Fruit fly (Drosophila melanogaster) whole organism, embryonic: ENCODE measurements around the gene Muc11A.

Experiments used
- CG1233 ChIP-seq: fragments of 200-800 bp; sonication (Bioruptor generic); optimal IDR thresholded peaks from 4 replicates; lab custom pipeline; 2018; ENCODE audit warnings: missing biosample characterization, mild to moderate bottlenecking, missing genetic modification characterization
- CG17385 ChIP-seq: fragments of 200-800 bp; sonication (Bioruptor generic); optimal IDR thresholded peaks from 3 replicates; lab custom pipeline; 2018; ENCODE audit warnings: missing biosample characterization, mild to moderate bottlenecking, missing genetic modification characterization
- CG8359 ChIP-seq: fragments of 200-800 bp; sonication (Bioruptor generic); optimal IDR thresholded peaks from 2 replicates; lab custom pipeline; 2017; ENCODE audit warnings: missing biosample characterization, mild to moderate bottlenecking, missing genetic modification characterization, borderline replicate concordance
- CG9437 ChIP-seq: fragments of 200-800 bp; sonication (Bioruptor generic); optimal IDR thresholded peaks from 2 replicates; lab custom pipeline; 2018; ENCODE audit warnings: missing biosample characterization, mild to moderate bottlenecking, missing genetic modification characterization
- CG9609 ChIP-seq: fragments of 200-800 bp; sonication (Bioruptor generic); optimal IDR thresholded peaks from 3 replicates; lab custom pipeline; 2016; ENCODE audit warnings: missing biosample characterization, missing genetic modification characterization
- HLH3B ChIP-seq: fragments of 200-800 bp; sonication (Bioruptor generic); IDR thresholded peaks from 2 replicates; pipeline ENCODE4 v1.3.6; 2022; ENCODE audit warnings: missing biosample characterization, missing genetic modification characterization
- Max ChIP-seq: fragments of 200-800 bp; sonication (Bioruptor generic); optimal IDR thresholded peaks from 2 replicates; lab custom pipeline; 2016; ENCODE audit warnings: missing biosample characterization, mild to moderate bottlenecking, missing genetic modification characterization
- bbx ChIP-seq: fragments of 200-800 bp; sonication (Bioruptor generic); IDR thresholded peaks from 2 replicates; pipeline ENCODE4 v1.3.6; 2022; ENCODE audit warnings: missing biosample characterization, missing genetic modification characterization; ENCODE audit not compliant: partially characterized antibody
- fru ChIP-seq: fragments of >200 bp; optimal IDR thresholded peaks from 2 replicates; lab custom pipeline; 2017
- ham ChIP-seq: fragments of 200-800 bp; sonication (Bioruptor generic); IDR thresholded peaks from 2 replicates; pipeline ENCODE4 v1.3.6; 2022; ENCODE audit warnings: missing biosample characterization, missing genetic modification characterization
- lola ChIP-seq, 3 experiments: fragments of >200 bp in 2 of 3; fragments of 200-800 bp in 1 of 3; sonication (Bioruptor generic) in 1 of 3; optimal IDR thresholded peaks; 2 replicates each; lab custom pipeline; 2017 to 2019; ENCODE audit warnings: missing biosample characterization in 3 of 3, missing genetic modification characterization in 3 of 3, mild to moderate bottlenecking in 1 of 3, moderate library complexity in 1 of 3
- luna ChIP-seq: fragments of 200-800 bp; sonication (Bioruptor generic); optimal IDR thresholded peaks from 2 replicates; lab custom pipeline; 2016; ENCODE audit warnings: missing biosample characterization, missing genetic modification characterization
- p53 ChIP-seq: fragments of 200-800 bp; sonication (Bioruptor generic); optimal IDR thresholded peaks from 2 replicates; lab custom pipeline; 2016; ENCODE audit warnings: missing biosample characterization, missing genetic modification characterization
- pho ChIP-seq: fragments of 200-800 bp; sonication (Bioruptor generic); optimal IDR thresholded peaks from 2 replicates; lab custom pipeline; 2016; ENCODE audit warnings: missing biosample characterization, missing genetic modification characterization

dm6 chrX:12073637-12074036 lies 14.0 kb downstream of the Muc11A start:
- no peak for TF ChIP-seq HLH3B (GFP tag; lab: Robert Waterston, UW)
- TF ChIP-seq bbx (GFP tag; lab: Robert Waterston, UW) = no peak
- no peak for TF ChIP-seq lola (GFP tag; optimal IDR thresholded peaks at IDR 0.05; lab: Kevin White, UChicago)
- no peak for TF ChIP-seq CG8359 (GFP tag; lab: Kevin White, UChicago)
- TF ChIP-seq luna (GFP tag; lab: Kevin White, UChicago) = no peak
- TF ChIP-seq CG9437 (GFP tag; lab: Kevin White, UChicago) = no peak
- peak; percentile 24 for TF ChIP-seq CG17385 (GFP tag; lab: Kevin White, UChicago)
- TF ChIP-seq CG1233 (GFP tag; lab: Kevin White, UChicago) = no peak
- no peak for TF ChIP-seq Max (GFP tag; lab: Kevin White, UChicago)
- no peak for TF ChIP-seq p53 (GFP tag; lab: Kevin White, UChicago)
- no peak for TF ChIP-seq ham
- TF ChIP-seq CG9609 = no peak
- no peak for TF ChIP-seq fru (lab: Kevin White, UChicago)
- no peak for TF ChIP-seq pho (GFP tag; lab: Kevin White, UChicago)
